Worm (Caenorhabditis elegans): ENCODE measurements around the gene C32D5.10.

DNA sequence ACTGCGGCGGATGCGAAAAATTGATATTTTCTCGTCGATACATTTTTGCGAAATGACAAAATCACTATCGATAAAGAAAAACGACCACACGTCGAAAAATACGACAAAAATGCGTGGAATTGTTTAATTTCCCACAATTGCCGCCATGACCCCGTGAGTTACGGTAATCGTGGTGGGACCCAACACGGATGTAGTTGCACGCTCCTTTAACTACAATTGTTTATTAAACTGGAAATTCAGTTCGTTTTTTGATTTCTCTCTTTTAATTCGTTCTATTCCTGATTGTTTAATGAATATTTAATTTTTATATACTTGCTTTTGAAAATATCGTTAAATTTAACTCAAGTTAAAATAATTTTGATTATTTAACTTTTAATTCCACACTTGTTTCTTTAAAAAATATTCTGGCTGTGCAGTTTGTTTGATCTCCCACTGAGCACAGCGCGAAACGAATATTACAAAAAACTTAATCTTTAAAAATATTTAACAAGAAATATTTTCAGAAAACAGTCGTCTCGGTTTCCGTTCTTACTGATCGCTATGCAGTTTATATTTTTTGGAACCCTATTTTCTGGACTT, 13.5 kb upstream of the C32D5.10 start, which contains the start of the genes ani-2 and clec-88:
- TF ChIP-seq pha-4 (tag; optimal IDR thresholded peaks at IDR 0.05) = no peak
- TF ChIP-seq hlh-6 (tag; optimal IDR thresholded peaks at IDR 0.05) = no peak
- TF ChIP-seq C08G9.2 (tag; optimal IDR thresholded peaks at IDR 0.05) = no peak
- no peak for TF ChIP-seq fkh-10 (GFP tag; optimal IDR thresholded peaks at IDR 0.05)
- no peak for TF ChIP-seq elt-2 (tag; optimal IDR thresholded peaks at IDR 0.05)
- TF ChIP-seq Y22D7AL.16 (tag; optimal IDR thresholded peaks at IDR 0.05) = no peak
- TF ChIP-seq hlh-8 (tag; optimal IDR thresholded peaks at IDR 0.05) = no peak
- no peak for TF ChIP-seq ceh-34 (tag; optimal IDR thresholded peaks at IDR 0.05)
- TF ChIP-seq ahr-1 (tag; optimal IDR thresholded peaks at IDR 0.05) = no peak
- TF ChIP-seq ets-4 (tag; optimal IDR thresholded peaks at IDR 0.05) = no peak
- TF ChIP-seq C38D4.7 (GFP tag; optimal IDR thresholded peaks at IDR 0.05) = no peak
- TF ChIP-seq ref-2 (tag; optimal IDR thresholded peaks at IDR 0.05) = no peak
- TF ChIP-seq F13H6.1 (tag; optimal IDR thresholded peaks at IDR 0.05) = no peak
- TF ChIP-seq ttx-3 (tag; optimal IDR thresholded peaks at IDR 0.05) = no peak

Measured in whole organism, late embryonic.